Worm (Caenorhabditis elegans) whole organism, L4/young adult: ENCODE measurements around the gene F41E6.17.

Source experiments
- W03F9.2 ChIP-seq: fragments of 150-350 bp; optimal IDR thresholded peaks from 2 replicates; lab custom pipeline; 2014; ENCODE audit warnings: missing biosample characterization, missing genetic modification characterization
- dao-5 ChIP-seq: sonication (generic microtip); optimal IDR thresholded peaks from 2 replicates; lab custom pipeline; 2016; ENCODE audit warnings: missing genotype, missing genetic modification characterization, moderate library complexity, missing compliant biosample characterization
- him-1 ChIP-seq: sonication (generic microtip); optimal IDR thresholded peaks from 2 replicates; lab custom pipeline; 2016; ENCODE audit warnings: missing genotype, missing genetic modification reagents, missing genetic modification characterization, missing compliant biosample characterization

DNA sequence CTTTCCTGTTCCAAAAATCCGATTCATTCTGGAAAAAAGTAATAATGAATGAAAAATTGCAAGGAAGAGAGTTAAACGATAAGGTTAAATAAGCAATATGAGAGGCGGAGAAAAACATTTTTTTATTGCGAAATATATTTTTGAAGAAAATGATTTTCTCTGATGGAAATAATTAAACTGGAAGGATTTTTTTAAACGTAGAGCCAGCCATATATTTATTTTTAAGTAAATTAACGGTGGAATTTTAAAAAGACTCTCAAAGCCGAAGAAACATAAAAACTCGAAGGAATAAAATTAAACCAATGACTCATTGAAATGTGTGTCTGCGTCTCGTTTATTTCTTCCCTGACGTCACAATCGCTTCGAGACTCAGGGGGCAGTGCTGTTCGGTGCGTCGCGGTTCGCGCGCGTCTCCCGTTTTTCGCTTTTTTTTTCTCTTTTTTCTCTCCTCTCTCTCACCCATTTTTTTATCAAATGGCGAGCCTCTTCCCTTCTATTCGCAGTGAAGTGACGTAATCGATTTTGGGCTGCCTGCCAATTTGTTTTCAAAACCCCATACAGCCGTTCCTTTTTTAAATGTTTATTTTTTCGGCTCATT, 17.7 kb upstream of the F41E6.17 start, which contains the start of gene vps-60:
- peak; percentile 94 for TF ChIP-seq W03F9.2
- peak; percentile 81 for TF ChIP-seq him-1 (tag; lab: Kevin White, UChicago)
- no peak for TF ChIP-seq dao-5
